Fruit fly (Drosophila melanogaster) whole organism, pupa: ENCODE measurements around the gene CG14785.

Experiments
- CG12605 ChIP-seq: fragments of 200-800 bp; sonication (Bioruptor generic); IDR thresholded peaks from 2 replicates; pipeline ENCODE4 v1.3.6; 2022; ENCODE audit warnings: missing biosample characterization, missing genetic modification characterization
- CG32121 ChIP-seq: fragments of 200-800 bp; sonication (Bioruptor generic); IDR thresholded peaks from 2 replicates; pipeline ENCODE4 v1.3.6; 2022; ENCODE audit warnings: missing biosample characterization, missing genetic modification characterization
- CG4496 ChIP-seq: fragments of 200-800 bp; sonication (Bioruptor generic); IDR thresholded peaks from 3 replicates; pipeline ENCODE4 v1.3.6; 2022; ENCODE audit warnings: missing biosample characterization, missing genetic modification characterization
- CG8301 ChIP-seq: fragments of 200-800 bp; sonication (Bioruptor generic); optimal IDR thresholded peaks from 2 replicates; lab custom pipeline; 2018; ENCODE audit warnings: missing biosample characterization, mild to moderate bottlenecking, missing genetic modification characterization
- EcR ChIP-seq: fragments of 200-800 bp; sonication (Bioruptor generic); optimal IDR thresholded peaks from 3 replicates; lab custom pipeline; 2019; ENCODE audit warnings: missing biosample characterization, missing genetic modification characterization, mild to moderate bottlenecking, moderate library complexity, missing genetic modification reagents

DNA sequence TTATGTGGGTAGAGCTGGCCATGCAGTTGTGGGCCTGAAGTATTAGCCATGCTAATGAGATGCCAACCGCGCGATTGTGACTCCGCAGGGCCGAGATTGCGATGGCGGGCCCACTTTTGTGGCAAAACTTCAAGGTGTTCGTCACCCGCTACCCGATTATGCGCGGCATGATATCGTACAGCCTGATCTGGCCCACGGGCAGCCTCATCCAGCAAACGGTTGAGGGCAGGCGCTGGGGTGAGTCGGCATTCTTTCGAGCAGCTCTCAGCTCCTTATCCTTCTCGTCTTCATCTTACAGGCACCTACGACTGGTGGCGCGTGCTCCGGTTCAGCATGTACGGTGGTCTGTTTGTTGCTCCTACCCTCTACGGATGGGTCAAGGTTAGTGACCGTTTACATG, 12.9 kb upstream of the CG14785 start, which contains the start of gene CG32808:
- TF ChIP-seq CG12605 (GFP tag; lab: Robert Waterston, UW): no peak
- TF ChIP-seq CG8301 (tag; lab: Kevin White, UChicago): no peak
- TF ChIP-seq EcR: no peak
- no peak for TF ChIP-seq CG4496 (GFP tag; lab: Robert Waterston, UW)
- TF ChIP-seq CG32121: no peak
